Fruit fly (Drosophila melanogaster) whole organism: ENCODE data around the gene Idua.

Experiments used
- Dll ChIP-seq: fragments of >200 bp; optimal IDR thresholded peaks from 2 replicates; lab custom pipeline; 2017
- pan ChIP-seq: fragments of >200 bp; optimal IDR thresholded peaks from 2 replicates; lab custom pipeline; 2017

- TF ChIP-seq pan (lab: Kevin White, UChicago), result no peak
- TF ChIP-seq Dll (lab: Kevin White, UChicago), result no peak
Observed at dm6 chr2L:11069475-11069874, 43.4 kb downstream of the Idua start.
